Fruit fly (Drosophila melanogaster): Measurements from ENCODE around the gene CG14947.
A peak's percentile ranks its signal among the peaks of the same experiment; 100 is the strongest.

CG14947 gene

DNA sequence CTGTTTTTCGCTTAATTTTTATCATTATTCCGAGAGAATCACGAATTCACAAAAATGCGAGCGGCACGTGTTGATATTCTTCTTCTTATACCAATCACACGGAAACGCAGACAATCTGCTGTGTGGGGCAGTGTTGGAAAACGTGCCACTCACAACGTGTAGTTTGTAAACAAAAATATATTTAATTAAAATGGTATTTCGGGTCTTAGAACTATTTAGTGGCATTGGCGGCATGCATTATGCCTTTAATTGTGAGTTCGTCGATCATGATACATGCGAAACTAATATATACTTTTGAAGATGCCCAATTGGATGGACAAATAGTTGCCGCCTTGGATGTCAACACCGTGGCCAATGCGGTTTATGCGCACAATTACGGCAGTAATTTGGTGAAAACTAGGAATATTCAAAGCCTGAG, 20.5 kb downstream of the CG14947 start, which contains the start of the genes CG6712 and Mt2:
CG6712 (minus strand) TSS at position 116 of the 418 bp plus-strand sequence.
Mt2 (plus strand) TSS at position 130 of the 418 bp plus-strand sequence.
- TF ChIP-seq achi (GFP tag; optimal IDR thresholded peaks at IDR 0.05): no peak
- TF ChIP-seq fkh (GFP tag; optimal IDR thresholded peaks at IDR 0.05): peak; percentile 28
- TF ChIP-seq lz (GFP tag; optimal IDR thresholded peaks at IDR 0.05): peak; percentile 5
- peak; percentile 60 for TF ChIP-seq Eip78C (GFP tag)
- TF ChIP-seq spab (GFP tag; optimal IDR thresholded peaks at IDR 0.05): no peak
- peak; percentile 21 for TF ChIP-seq esn (GFP tag; optimal IDR thresholded peaks at IDR 0.05)

DNA sequence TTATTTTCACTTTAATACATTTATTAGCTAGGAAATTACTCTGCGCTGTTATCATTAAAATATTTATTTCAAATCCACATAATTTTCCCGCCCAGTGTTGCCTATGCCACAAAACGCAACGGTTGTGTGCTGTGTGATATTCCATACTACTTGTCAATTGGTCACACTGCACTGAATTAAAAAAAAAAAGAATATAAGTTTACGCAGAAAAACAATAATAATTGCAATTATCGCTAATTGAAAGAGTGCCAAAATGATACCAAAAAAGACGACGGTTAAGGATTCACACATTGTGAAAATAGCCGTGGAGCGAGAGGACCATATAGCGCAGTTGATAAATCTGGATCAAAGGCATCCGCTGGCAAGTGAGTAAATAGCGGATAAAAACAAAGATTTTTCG, 21.8 kb downstream of the CG14947 start, which contains the start of gene Ced-12:
Ced-12 (plus strand) TSS at position 141 of the 400 bp plus-strand sequence.
- TF ChIP-seq cyc (GFP tag; optimal IDR thresholded peaks at IDR 0.05): no peak
- peak; percentile 45 for TF ChIP-seq fkh (GFP tag; optimal IDR thresholded peaks at IDR 0.05)

DNA sequence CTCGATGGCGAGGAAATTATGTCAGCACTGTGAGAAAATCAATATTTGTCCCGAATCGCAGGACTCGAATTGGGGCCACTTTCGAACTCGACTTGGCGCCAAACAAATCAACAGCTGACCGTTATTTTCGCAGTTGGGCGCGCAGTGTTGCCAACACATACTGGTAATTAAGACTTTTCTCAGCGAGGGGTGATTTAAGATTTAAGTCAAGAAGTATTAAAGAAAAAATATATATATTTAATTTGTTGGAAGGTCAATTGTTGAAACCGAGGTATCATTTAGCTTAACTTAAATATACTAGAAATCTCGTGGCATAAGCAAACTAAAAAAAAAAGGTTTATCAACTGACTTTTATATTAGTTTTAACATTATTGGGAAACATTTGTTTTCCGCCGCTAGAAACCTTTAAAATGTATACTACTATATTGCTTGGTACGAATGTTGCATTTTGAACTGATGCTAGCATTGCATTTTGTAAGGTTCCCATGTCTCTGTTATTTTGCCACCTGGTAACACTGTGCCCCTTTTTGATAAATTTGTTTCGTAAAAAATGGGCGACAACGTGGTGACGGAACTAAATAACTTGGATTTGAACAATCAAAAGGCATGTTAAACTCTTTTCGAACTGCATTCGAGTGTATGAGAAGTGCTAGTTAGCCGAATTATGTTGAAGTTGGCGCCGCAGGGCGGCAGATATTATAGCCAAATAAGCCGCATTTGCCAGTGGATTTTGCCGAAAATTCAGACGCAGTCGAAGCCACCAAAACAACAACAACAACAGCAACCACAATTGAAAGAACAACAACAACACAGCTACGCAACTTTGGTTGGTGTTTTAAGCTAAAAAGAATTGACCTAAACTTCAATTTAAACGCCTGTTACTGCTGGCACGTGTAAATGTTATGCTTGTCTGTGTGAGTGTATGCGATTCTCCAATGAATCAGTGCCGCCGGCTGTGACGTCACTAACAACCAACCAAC, 27.6 kb downstream of the CG14947 start, which contains the start of the genes Patsas and ThrRS:
Patsas (minus strand) TSS at position 55 of the 980 bp plus-strand sequence.
ThrRS (plus strand) TSS at position 521 of the 980 bp plus-strand sequence.
- TF ChIP-seq Hr4 (GFP tag; optimal IDR thresholded peaks at IDR 0.05): no peak
- peak; percentile 91 for TF ChIP-seq eg (GFP tag; IDR thresholded peaks at IDR 0.05)
- no peak for TF ChIP-seq fkh (GFP tag; optimal IDR thresholded peaks at IDR 0.05)
- TF ChIP-seq CG31627 (GFP tag; optimal IDR thresholded peaks at IDR 0.05): peak; percentile 83
- TF ChIP-seq Eip75B (GFP tag; optimal IDR thresholded peaks at IDR 0.05): no peak
- peak; percentile 59 for TF ChIP-seq CG16779 (tag; optimal IDR thresholded peaks at IDR 0.05)
- peak; percentile 56 for TF ChIP-seq CG7368 (GFP tag; optimal IDR thresholded peaks at IDR 0.05)
- peak; percentile 72 for TF ChIP-seq CG8319 (GFP tag; optimal IDR thresholded peaks at IDR 0.05)
- peak; percentile 54 for TF ChIP-seq CG9139 (GFP tag; optimal IDR thresholded peaks at IDR 0.05)
- TF ChIP-seq Blimp-1 (GFP tag; optimal IDR thresholded peaks at IDR 0.05): no peak
- peak; percentile 81 for TF ChIP-seq Sox14 (GFP tag; optimal IDR thresholded peaks at IDR 0.05)
- TF ChIP-seq Gug (GFP tag; IDR thresholded peaks at IDR 0.05): peak; percentile 81
- peak; percentile 78 for TF ChIP-seq CG34406 (GFP tag; optimal IDR thresholded peaks at IDR 0.05)
- TF ChIP-seq CG3032 (tag; optimal IDR thresholded peaks at IDR 0.05): peak; percentile 83
- peak; percentile 66 for TF ChIP-seq CG6792 (GFP tag; optimal IDR thresholded peaks at IDR 0.05)
- TF ChIP-seq CG3919 (GFP tag; optimal IDR thresholded peaks at IDR 0.05): peak; percentile 84
- peak; percentile 82 for TF ChIP-seq Hr39 (GFP tag; optimal IDR thresholded peaks at IDR 0.05)
- TF ChIP-seq Ets96B (tag; optimal IDR thresholded peaks at IDR 0.05): peak; percentile 60
- peak; percentile 53 for TF ChIP-seq CG1621 (tag; optimal IDR thresholded peaks at IDR 0.05)
- peak; percentile 80 for TF ChIP-seq Lpt (GFP tag; optimal IDR thresholded peaks at IDR 0.05)
- TF ChIP-seq acj6 (GFP tag; optimal IDR thresholded peaks at IDR 0.05): peak; percentile 85
- TF ChIP-seq CG15336 (GFP tag; IDR thresholded peaks at IDR 0.05): peak; percentile 85
- peak; percentile 81 for TF ChIP-seq esn (GFP tag; optimal IDR thresholded peaks at IDR 0.05)
- no peak for TF ChIP-seq CG4318 (GFP tag; optimal IDR thresholded peaks at IDR 0.05)
- TF ChIP-seq lz (GFP tag; optimal IDR thresholded peaks at IDR 0.05): peak; percentile 85
- no peak for TF ChIP-seq Met (GFP tag; optimal IDR thresholded peaks at IDR 0.05)
- TF ChIP-seq Eip93F (GFP tag; optimal IDR thresholded peaks at IDR 0.05): peak; percentile 1
- no peak for TF ChIP-seq Hr38 (GFP tag; optimal IDR thresholded peaks at IDR 0.05)
- TF ChIP-seq net (GFP tag; optimal IDR thresholded peaks at IDR 0.05): peak; percentile 75
- no peak for TF ChIP-seq CG6276 (GFP tag; optimal IDR thresholded peaks at IDR 0.05)
- no peak for TF ChIP-seq fd85E (GFP tag; optimal IDR thresholded peaks at IDR 0.05)
- TF ChIP-seq OdsH (GFP tag; optimal IDR thresholded peaks at IDR 0.05): peak; percentile 87
- TF ChIP-seq CG6808 (GFP tag; optimal IDR thresholded peaks at IDR 0.05): peak; percentile 71
- TF ChIP-seq salr (GFP tag; optimal IDR thresholded peaks at IDR 0.05): peak in 1 of 2 experiments; percentile 49
- TF ChIP-seq ss (GFP tag; optimal IDR thresholded peaks at IDR 0.05): no peak
- peak; percentile 68; the same call in 1 of the 2 replicates for TF ChIP-seq CG11294 (GFP tag; IDR thresholded peaks at IDR 0.05)
- no peak for TF ChIP-seq CG6854 (GFP tag; optimal IDR thresholded peaks at IDR 0.05)
- peak; percentile 82 for TF ChIP-seq cyc (GFP tag; optimal IDR thresholded peaks at IDR 0.05)
- peak; percentile 91 for TF ChIP-seq CG32006 (GFP tag; optimal IDR thresholded peaks at IDR 0.05)
- TF ChIP-seq dac (GFP tag; optimal IDR thresholded peaks at IDR 0.05): peak; percentile 83
- TF ChIP-seq topi (GFP tag; optimal IDR thresholded peaks at IDR 0.05): peak; percentile 76

Measured in whole organism, prepupa.